Worm (Caenorhabditis elegans) whole organism, L1 larva: Measurements from ENCODE around the gene ZK355.2.

Experiments
- F16B12.6 ChIP-seq: fragments of 150-350 bp; optimal IDR thresholded peaks from 2 replicates; lab custom pipeline; 2014; ENCODE audit warnings: missing biosample characterization, missing genetic modification characterization
- Y116A8C.19 ChIP-seq: sonication (generic microtip); optimal IDR thresholded peaks from 2 replicates; lab custom pipeline; 2016; ENCODE audit warnings: missing compliant biosample characterization, missing genetic modification characterization, borderline replicate concordance
- aly-2 ChIP-seq: fragments of 150-350 bp; optimal IDR thresholded peaks from 2 replicates; lab custom pipeline; 2014; ENCODE audit warnings: missing biosample characterization, missing genetic modification characterization
- ama-1 ChIP-seq: fragments of 150-350 bp; optimal IDR thresholded peaks from 2 replicates; lab custom pipeline; 2014
- blmp-1 ChIP-seq: fragments of 150-350 bp; optimal IDR thresholded peaks from 2 replicates; lab custom pipeline; 2014; ENCODE audit warnings: missing biosample characterization, missing genetic modification characterization
- ces-1 ChIP-seq: fragments of 150-350 bp; optimal IDR thresholded peaks from 2 replicates; lab custom pipeline; 2014; ENCODE audit warnings: missing biosample characterization, missing genetic modification reagents, missing genetic modification characterization
- dpl-1 ChIP-seq, 3 experiments: fragments of 150-350 bp in 2 of 3; sonication (generic microtip) in 1 of 3; optimal IDR thresholded peaks; 2 replicates each; lab custom pipeline; 2014 to 2017; ENCODE audit warnings: missing biosample characterization in 3 of 3, missing genetic modification characterization in 3 of 3, missing genetic modification reagents in 3 of 3
- dsc-1 ChIP-seq: sonication (generic microtip); optimal IDR thresholded peaks from 2 replicates; lab custom pipeline; 2016; ENCODE audit warnings: mild to moderate bottlenecking, missing genetic modification characterization, missing compliant biosample characterization
- efl-3 ChIP-seq: fragments of 200-800 bp; sonication (Bioruptor generic); optimal IDR thresholded peaks from 2 replicates; lab custom pipeline; 2018; ENCODE audit warnings: mild to moderate bottlenecking, missing genetic modification characterization, missing compliant biosample characterization
- elt-3 ChIP-seq, 6 experiments: fragments of 150-350 bp in 1 of 6; sonication (generic microtip); optimal IDR thresholded peaks; 2 replicates each; lab custom pipeline; 2017 to 2018; ENCODE audit warnings: missing biosample characterization in 6 of 6, missing genetic modification characterization in 6 of 6, inconsistent platforms in 1 of 6
- ets-5 ChIP-seq: fragments of 200-800 bp; sonication (Bioruptor generic); IDR thresholded peaks from 2 replicates; pipeline ENCODE4 v1.3.6; 2022; ENCODE audit warnings: missing genetic modification characterization, missing compliant biosample characterization
- fkh-10 ChIP-seq: sonication (generic microtip); optimal IDR thresholded peaks from 2 replicates; lab custom pipeline; 2017; ENCODE audit warnings: missing biosample characterization, missing genetic modification reagents, missing genetic modification characterization
- grh-1 ChIP-seq: fragments of 200-800 bp; sonication (Bioruptor generic); IDR thresholded peaks from 2 replicates; pipeline ENCODE4 v1.3.6; 2022; ENCODE audit warnings: missing genetic modification reagents, missing genetic modification characterization, missing compliant biosample characterization
- hlh-17 ChIP-seq: fragments of 200-800 bp; sonication (Bioruptor generic); optimal IDR thresholded peaks from 2 replicates; lab custom pipeline; 2018; ENCODE audit warnings: missing genetic modification characterization, mild to moderate bottlenecking, missing compliant biosample characterization, moderate library complexity, borderline replicate concordance
- lin-13 ChIP-seq: fragments of 150-350 bp; optimal IDR thresholded peaks from 2 replicates; lab custom pipeline; 2014; ENCODE audit warnings: missing biosample characterization, missing genetic modification reagents, missing genetic modification characterization
- lin-14 ChIP-seq: fragments of 200-800 bp; sonication (Bioruptor generic); optimal IDR thresholded peaks from 2 replicates; lab custom pipeline; 2018; ENCODE audit warnings: mild to moderate bottlenecking, missing genetic modification characterization, moderate library complexity, missing compliant biosample characterization
- lin-39 ChIP-seq: fragments of 150-350 bp; optimal IDR thresholded peaks from 2 replicates; lab custom pipeline; 2014; ENCODE audit warnings: missing biosample characterization, missing genetic modification reagents, missing genetic modification characterization
- mdl-1 ChIP-seq, 2 experiments: fragments of 150-350 bp; optimal IDR thresholded peaks; 2 replicates each; lab custom pipeline; 2014 to 2017; ENCODE audit warnings: missing biosample characterization in 2 of 2, missing genetic modification characterization in 2 of 2, inconsistent platforms in 1 of 2
- nhr-12 ChIP-seq: sonication (generic microtip); optimal IDR thresholded peaks from 2 replicates; lab custom pipeline; 2017; ENCODE audit warnings: missing biosample characterization, missing genetic modification characterization
- nhr-19 ChIP-seq: fragments of 200-800 bp; sonication (Bioruptor generic); conservative IDR thresholded peaks from 2 replicates; pipeline ENCODE4 v1.3.6; 2022; ENCODE audit warnings: missing genetic modification characterization, missing compliant biosample characterization
- nhr-47 ChIP-seq: sonication (generic microtip); optimal IDR thresholded peaks from 2 replicates; lab custom pipeline; 2016; ENCODE audit warnings: mild to moderate bottlenecking, missing genetic modification characterization, moderate library complexity, missing compliant biosample characterization
- nhr-71 ChIP-seq: sonication (generic microtip); optimal IDR thresholded peaks from 2 replicates; lab custom pipeline; 2016; ENCODE audit warnings: mild to moderate bottlenecking, missing genetic modification characterization, moderate library complexity, missing compliant biosample characterization
- nhr-77 ChIP-seq: fragments of 150-350 bp; optimal IDR thresholded peaks from 2 replicates; lab custom pipeline; 2014; ENCODE audit warnings: missing biosample characterization, missing genetic modification characterization
- nhr-84 ChIP-seq: sonication (generic microtip); optimal IDR thresholded peaks from 2 replicates; lab custom pipeline; 2017; ENCODE audit warnings: missing biosample characterization, missing genetic modification characterization
- pag-3 ChIP-seq: sonication (generic microtip); optimal IDR thresholded peaks from 2 replicates; lab custom pipeline; 2017; ENCODE audit warnings: missing genetic modification characterization, mild to moderate bottlenecking, missing compliant biosample characterization, antibody characterized with exemption, borderline replicate concordance; ENCODE audit not compliant: insufficient read depth
- pax-3 ChIP-seq: fragments of 200-800 bp; sonication (Bioruptor generic); optimal IDR thresholded peaks from 2 replicates; lab custom pipeline; 2018; ENCODE audit warnings: mild to moderate bottlenecking, missing genetic modification characterization, moderate library complexity, missing compliant biosample characterization
- pqm-1 ChIP-seq: sonication (generic microtip); optimal IDR thresholded peaks from 3 replicates; lab custom pipeline; 2017; ENCODE audit warnings: missing biosample characterization, missing genetic modification characterization
- rnt-1 ChIP-seq: sonication (generic microtip); optimal IDR thresholded peaks from 2 replicates; lab custom pipeline; 2016; ENCODE audit warnings: mild to moderate bottlenecking, missing genetic modification characterization, moderate library complexity, missing compliant biosample characterization
- skn-1 ChIP-seq: fragments of 150-350 bp; optimal IDR thresholded peaks from 2 replicates; lab custom pipeline; 2014; ENCODE audit warnings: missing biosample characterization, missing genetic modification characterization
- sup-37 ChIP-seq: fragments of 200-800 bp; sonication (Bioruptor generic); optimal IDR thresholded peaks from 2 replicates; lab custom pipeline; 2018; ENCODE audit warnings: mild to moderate bottlenecking, missing genetic modification characterization, missing compliant biosample characterization
- swsn-7 ChIP-seq: sonication (generic microtip); optimal IDR thresholded peaks from 2 replicates; lab custom pipeline; 2016; ENCODE audit warnings: missing genetic modification characterization, missing compliant biosample characterization
- unc-130 ChIP-seq: fragments of 150-350 bp; optimal IDR thresholded peaks from 2 replicates; lab custom pipeline; 2017; ENCODE audit warnings: missing biosample characterization, missing genetic modification characterization, inconsistent platforms
- unc-30 ChIP-seq: sonication (generic microtip); optimal IDR thresholded peaks from 2 replicates; lab custom pipeline; 2017; ENCODE audit warnings: missing biosample characterization, missing genetic modification characterization
- unc-98 ChIP-seq: fragments of 200-800 bp; sonication (Bioruptor generic); IDR thresholded peaks from 2 replicates; pipeline ENCODE4 v1.3.6; 2022; ENCODE audit warnings: missing genetic modification characterization, missing compliant biosample characterization
- zag-1 ChIP-seq: fragments of 150-350 bp; optimal IDR thresholded peaks from 2 replicates; lab custom pipeline; 2014; ENCODE audit warnings: missing biosample characterization, missing genetic modification characterization
- zip-4 ChIP-seq: fragments of 200-800 bp; sonication (Bioruptor generic); optimal IDR thresholded peaks from 2 replicates; lab custom pipeline; 2018; ENCODE audit warnings: mild to moderate bottlenecking, missing genetic modification characterization, moderate library complexity, missing compliant biosample characterization
- ztf-4 ChIP-seq: fragments of 150-350 bp; optimal IDR thresholded peaks from 2 replicates; lab custom pipeline; 2014; ENCODE audit warnings: missing biosample characterization, missing genetic modification characterization

Gene ZK355.2

ce11 chrII:2923617-2924016 is at the start of gene ZK355.2:
ZK355.2 (plus strand) TSS chrII:2923917.
- TF ChIP-seq zip-4 (GFP tag; lab: Kevin White, UChicago) = no peak
- TF ChIP-seq pqm-1 (tag; lab: Kevin White, UChicago) = peak; percentile 50

- TF ChIP-seq ama-1 (lab: Kevin White, UChicago) (no peak), dsc-1 (tag; lab: Kevin White, UChicago) (no peak), nhr-19 (GFP tag; lab: Robert Waterston, UW) (no peak), unc-130 (no peak), Y116A8C.19 (tag; lab: Kevin White, UChicago) (no peak), blmp-1 (tag; lab: Kevin White, UChicago) (no peak), nhr-77 (tag; lab: Kevin White, UChicago) (no peak), skn-1 (tag; lab: Kevin White, UChicago) (no peak), nhr-12 (tag; lab: Kevin White, UChicago) (no peak), sup-37 (GFP tag; lab: Kevin White, UChicago) (no peak), dpl-1 (GFP tag; optimal IDR thresholded peaks at IDR 0.05; lab: Kevin White, UChicago) (no peak), nhr-84 (tag; lab: Kevin White, UChicago) (no peak), lin-39 (tag; lab: Kevin White, UChicago) (no peak), unc-30 (tag; lab: Kevin White, UChicago) (no peak)
- TF ChIP-seq, all 84 proteins: peak for 0
These were observed 48.9 kb upstream of the ZK355.2 start, which contains the start of gene Y110A2AL.1 for ce11 chrII:2874801-2875200. Y110A2AL.1 (plus strand) TSS chrII:2875101.

- TF ChIP-seq elt-3 (tag; optimal IDR thresholded peaks at IDR 0.05; lab: Kevin White, UChicago) (no peak), swsn-7 (tag; lab: Kevin White, UChicago) (no peak), ama-1 (lab: Kevin White, UChicago) (no peak), unc-98 (GFP tag; lab: Robert Waterston, UW) (no peak), efl-3 (GFP tag; lab: Kevin White, UChicago) (no peak), lin-14 (GFP tag; lab: Kevin White, UChicago) (no peak), rnt-1 (no peak), aly-2 (tag; lab: Kevin White, UChicago) (no peak), zag-1 (tag; lab: Kevin White, UChicago) (no peak), Y116A8C.19 (tag; lab: Kevin White, UChicago) (no peak), ces-1 (GFP tag; lab: Kevin White, UChicago) (no peak), mdl-1 (tag; optimal IDR thresholded peaks at IDR 0.05; lab: Kevin White, UChicago) (no peak), hlh-17 (GFP tag; lab: Kevin White, UChicago) (no peak), ztf-4 (tag; lab: Kevin White, UChicago) (no peak), nhr-47 (tag; lab: Kevin White, UChicago) (no peak), nhr-77 (tag; lab: Kevin White, UChicago) (no peak), pax-3 (no peak), ets-5 (GFP tag; lab: Robert Waterston, UW) (no peak)
These were observed 44.8 kb upstream of the ZK355.2 start for ce11 chrII:2878909-2879308.

ce11 chrII:2881088-2881487 is 42.6 kb upstream of the ZK355.2 start:
- TF ChIP-seq lin-13 (GFP tag; lab: Kevin White, UChicago) = peak; percentile 16
- TF ChIP-seq F16B12.6 (tag; lab: Kevin White, UChicago) = no peak

ce11 chrII:2884810-2885209 is 38.9 kb upstream of the ZK355.2 start, which contains the start of gene pigw-1:
pigw-1 (minus strand) TSS chrII:2884910.
- TF ChIP-seq pag-3 (no peak), grh-1 (GFP tag; lab: Robert Waterston, UW) (no peak), fkh-10 (GFP tag; lab: Kevin White, UChicago) (no peak), mdl-1 (tag; optimal IDR thresholded peaks at IDR 0.05; lab: Kevin White, UChicago) (no peak), nhr-71 (no peak)
